Worm (Caenorhabditis elegans): ENCODE data around the gene tgn-38.
A peak's percentile ranks its signal among the peaks of the same experiment; 100 is the strongest.

Gene tgn-38

ce11 chrIV:12040431-12040830 is 11.5 kb upstream of the tgn-38 start:
- peak in 1 of 2 experiments; percentile 43 for TF ChIP-seq unc-62 (GFP tag; optimal IDR thresholded peaks at IDR 0.05 in 1 of 2)
- no peak for TF ChIP-seq unc-62 (tag; optimal IDR thresholded peaks at IDR 0.05)
- TF ChIP-seq ama-1 (optimal IDR thresholded peaks at IDR 0.05): no peak
- no peak for TF ChIP-seq nhr-102 (tag; optimal IDR thresholded peaks at IDR 0.05)
- TF ChIP-seq dmd-9 (GFP tag; IDR thresholded peaks at IDR 0.05): no peak
- TF ChIP-seq F26F4.8 (GFP tag; conservative IDR thresholded peaks at IDR 0.05): no peak
- TF ChIP-seq dve-1 (tag; optimal IDR thresholded peaks at IDR 0.05; ENCODE audit: insufficient read depth): peak; percentile 0
- no peak for TF ChIP-seq daf-16 (GFP tag; optimal IDR thresholded peaks at IDR 0.05)
- TF ChIP-seq daf-16 (tag; optimal IDR thresholded peaks at IDR 0.05): peak; percentile 36
- TF ChIP-seq lin-39 (tag; optimal IDR thresholded peaks at IDR 0.05): no peak
- TF ChIP-seq tra-1 (GFP tag; IDR thresholded peaks at IDR 0.05): no peak
- TF ChIP-seq aha-1 (tag): peak; percentile 46
- TF ChIP-seq mxl-3 (GFP tag; optimal IDR thresholded peaks at IDR 0.05): peak; percentile 30
- no peak for TF ChIP-seq nhr-11 (tag; optimal IDR thresholded peaks at IDR 0.05)
- no peak for TF ChIP-seq lir-3 (tag; optimal IDR thresholded peaks at IDR 0.05)
- no peak for TF ChIP-seq nhr-77 (tag; optimal IDR thresholded peaks at IDR 0.05)
- peak; percentile 44 for TF ChIP-seq nhr-28 (tag; optimal IDR thresholded peaks at IDR 0.05)
- no peak for TF ChIP-seq dmd-6 (GFP tag; IDR thresholded peaks at IDR 0.05)
- TF ChIP-seq madf-9 (GFP tag; conservative IDR thresholded peaks at IDR 0.05): no peak
- TF ChIP-seq hlh-11 (tag; optimal IDR thresholded peaks at IDR 0.05): peak; percentile 39
- peak; percentile 81 for TF ChIP-seq hlh-30 (tag; optimal IDR thresholded peaks at IDR 0.05; ENCODE audit: insufficient read depth)
- no peak for TF ChIP-seq mdt-29 (GFP tag; IDR thresholded peaks at IDR 0.05)
- TF ChIP-seq F49E8.2 (tag; optimal IDR thresholded peaks at IDR 0.05; ENCODE audit: borderline replicate concordance): no peak

- TF ChIP-seq lin-38 (GFP tag; IDR thresholded peaks at IDR 0.05) (peak; percentile 32; the same call in 1 of the 2 replicates), madf-5 (GFP tag; IDR thresholded peaks at IDR 0.05) (0 out of 4 replicates have a peak, but pooled peaks of 1 of the 2 experiments have one; percentile 12), attf-4 (tag; optimal IDR thresholded peaks at IDR 0.05) (no peak), nhr-25 (tag; optimal IDR thresholded peaks at IDR 0.05; ENCODE audit: borderline replicate concordance, insufficient read depth) (no peak), nhr-102 (tag; optimal IDR thresholded peaks at IDR 0.05) (peak; percentile 38), nhr-48 (tag; optimal IDR thresholded peaks at IDR 0.05) (peak; percentile 23), mep-1 (tag; optimal IDR thresholded peaks at IDR 0.05) (peak; percentile 73), daf-16 (GFP tag; optimal IDR thresholded peaks at IDR 0.05) (no peak), daf-16 (tag; optimal IDR thresholded peaks at IDR 0.05) (peak; percentile 43), rbr-2 (tag; optimal IDR thresholded peaks at IDR 0.05) (peak; percentile 6), mes-2 (tag; optimal IDR thresholded peaks at IDR 0.05; ENCODE audit: poor library complexity, severe bottlenecking) (peak; percentile 23), lsy-2 (tag; optimal IDR thresholded peaks at IDR 0.05) (peak in 1 of 2 experiments; percentile 76), arid-1 (GFP tag; conservative IDR thresholded peaks at IDR 0.05) (peak; percentile 49; the same call in 1 of the 2 replicates), skn-1 (tag; optimal IDR thresholded peaks at IDR 0.05) (no peak), hlh-30 (tag; optimal IDR thresholded peaks at IDR 0.05; ENCODE audit: insufficient read depth) (peak; percentile 5), dmd-9 (GFP tag; IDR thresholded peaks at IDR 0.05) (no peak), dve-1 (tag; optimal IDR thresholded peaks at IDR 0.05; ENCODE audit: insufficient read depth) (peak; percentile 26), hmg-1.1 (GFP tag; IDR thresholded peaks at IDR 0.05) (no peak), lir-3 (tag; optimal IDR thresholded peaks at IDR 0.05) (no peak), dmd-8 (GFP tag; IDR thresholded peaks at IDR 0.05) (no peak), egl-27 (tag; optimal IDR thresholded peaks at IDR 0.05) (no peak), mdt-29 (GFP tag; IDR thresholded peaks at IDR 0.05) (no peak), duxl-1 (tag; optimal IDR thresholded peaks at IDR 0.05; ENCODE audit: poor library complexity) (peak; percentile 4), hlh-11 (tag; optimal IDR thresholded peaks at IDR 0.05) (no peak), nhr-77 (tag; optimal IDR thresholded peaks at IDR 0.05) (peak; percentile 34), lin-39 (tag; optimal IDR thresholded peaks at IDR 0.05) (no peak), spr-1 (tag; optimal IDR thresholded peaks at IDR 0.05) (no peak), ceh-20 (GFP tag; IDR thresholded peaks at IDR 0.05) (no peak), tra-1 (GFP tag; IDR thresholded peaks at IDR 0.05) (no peak), Y105C5A.15 (GFP tag; IDR thresholded peaks at IDR 0.05) (0 out of 2 replicates have a peak, but pooled peaks have one; percentile 38), T20F7.1 (GFP tag; optimal IDR thresholded peaks at IDR 0.05) (peak; percentile 0), ztf-7 (tag; optimal IDR thresholded peaks at IDR 0.05) (peak; percentile 27)
Observed at ce11 chrIV:12036924-12037323, 8.0 kb upstream of the tgn-38 start.
